Fruit fly (Drosophila melanogaster) S2 (cell line): ENCODE data around the gene CCT1.

ENCODE experiments used
- CG8478 ChIP-seq: fragments of >200 bp; optimal IDR thresholded peaks from 2 replicates; lab custom pipeline; 2018
- CTCF ChIP-seq, 2 experiments: fragments of >200 bp; optimal IDR thresholded peaks; 2 replicates each; lab custom pipeline; 2018

DNA sequence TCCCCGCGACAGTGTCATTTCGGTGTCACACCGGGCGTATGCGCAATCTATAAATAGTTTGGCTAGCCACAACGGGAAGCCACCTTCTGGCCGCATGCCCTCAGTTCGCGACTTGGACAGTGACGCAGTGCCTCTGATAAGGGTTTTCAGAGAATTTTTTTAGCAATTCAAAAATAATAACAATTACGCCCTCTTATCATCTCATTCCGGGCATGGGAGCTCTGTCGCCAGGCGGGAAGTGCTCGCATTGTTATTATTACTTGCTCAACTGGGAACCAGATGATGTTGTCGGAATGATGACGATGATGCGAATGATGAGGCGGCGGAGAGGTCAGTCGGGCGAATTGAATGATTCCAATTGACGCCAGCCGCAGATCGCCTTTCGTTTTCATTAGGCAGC is 31.6 kb upstream of the CCT1 start:
- no peak for TF ChIP-seq CTCF (optimal IDR thresholded peaks at IDR 0.05; lab: Kevin White, UChicago)
- no peak for TF ChIP-seq CG8478 (lab: Kevin White, UChicago)
